Fruit fly (Drosophila melanogaster) whole organism, embryonic: ENCODE results near the gene CG15282.

ENCODE experiments used
- CG11093 ChIP-seq: fragments of 200-800 bp; sonication (Bioruptor generic); IDR thresholded peaks from 3 replicates; pipeline ENCODE4 v1.3.6; 2022; ENCODE audit warnings: missing biosample characterization, missing genetic modification characterization
- CG11696 ChIP-seq: fragments of 200-800 bp; sonication (Bioruptor generic); IDR thresholded peaks from 2 replicates; pipeline ENCODE4 v1.3.6; 2022; ENCODE audit warnings: missing biosample characterization, missing genetic modification characterization
- CG12071 ChIP-seq: fragments of 200-800 bp; sonication (Bioruptor generic); optimal IDR thresholded peaks from 3 replicates; lab custom pipeline; 2018; ENCODE audit warnings: missing biosample characterization, mild to moderate bottlenecking, missing genetic modification characterization
- CG12155 ChIP-seq: fragments of 200-800 bp; sonication (Bioruptor generic); optimal IDR thresholded peaks from 3 replicates; lab custom pipeline; 2016; ENCODE audit warnings: missing biosample characterization, missing genetic modification characterization
- CG13624 ChIP-seq: fragments of 200-800 bp; sonication (Bioruptor generic); optimal IDR thresholded peaks from 2 replicates; lab custom pipeline; 2016; ENCODE audit warnings: missing biosample characterization, missing genetic modification characterization
- CG14441 ChIP-seq: fragments of 200-800 bp; sonication (Bioruptor generic); IDR thresholded peaks from 2 replicates; pipeline ENCODE4 v1.3.6; 2022; ENCODE audit warnings: missing biosample characterization, missing genetic modification characterization
- CG15514 ChIP-seq: fragments of 200-800 bp; sonication (Bioruptor generic); optimal IDR thresholded peaks from 3 replicates; lab custom pipeline; 2017; ENCODE audit warnings: missing biosample characterization, missing genetic modification characterization, mild to moderate bottlenecking, moderate library complexity, missing genetic modification reagents
- CG18476 ChIP-seq: fragments of 200-800 bp; sonication (Bioruptor generic); optimal IDR thresholded peaks from 2 replicates; lab custom pipeline; 2016; ENCODE audit warnings: missing biosample characterization, mild to moderate bottlenecking, missing genetic modification characterization
- CG2129 ChIP-seq: fragments of 200-800 bp; sonication (Bioruptor generic); IDR thresholded peaks from 2 replicates; pipeline ENCODE4 v1.3.6; 2022; ENCODE audit warnings: missing biosample characterization, missing genetic modification characterization; ENCODE audit not compliant: partially characterized antibody
- CG31388 ChIP-seq: fragments of 200-800 bp; sonication (Bioruptor generic); optimal IDR thresholded peaks from 2 replicates; lab custom pipeline; 2016; ENCODE audit warnings: missing biosample characterization, missing genetic modification characterization
- CG3281 ChIP-seq: fragments of 200-800 bp; sonication (Bioruptor generic); optimal IDR thresholded peaks from 3 replicates; lab custom pipeline; 2017; ENCODE audit warnings: missing biosample characterization, mild to moderate bottlenecking, missing genetic modification characterization
- CG34422 ChIP-seq: fragments of 200-800 bp; sonication (Bioruptor generic); IDR thresholded peaks from 3 replicates; pipeline ENCODE4 v1.3.6; 2022; ENCODE audit warnings: missing biosample characterization, missing genetic modification characterization
- CG4707 ChIP-seq: fragments of 200-800 bp; sonication (Bioruptor generic); optimal IDR thresholded peaks from 2 replicates; lab custom pipeline; 2018; ENCODE audit warnings: missing biosample characterization, mild to moderate bottlenecking, missing genetic modification characterization, moderate library complexity
- CG6175 ChIP-seq: fragments of 200-800 bp; sonication (Bioruptor generic); IDR thresholded peaks from 3 replicates; pipeline ENCODE4 v1.3.6; 2022; ENCODE audit warnings: missing biosample characterization, missing genetic modification characterization
- CG6689 ChIP-seq: fragments of 200-800 bp; sonication (Bioruptor generic); IDR thresholded peaks from 2 replicates; pipeline ENCODE4 v1.3.6; 2022; ENCODE audit warnings: missing biosample characterization, missing genetic modification characterization
- CG8478 ChIP-seq: fragments of >200 bp; optimal IDR thresholded peaks from 2 replicates; lab custom pipeline; 2018
- CG9437 ChIP-seq: fragments of 200-800 bp; sonication (Bioruptor generic); optimal IDR thresholded peaks from 2 replicates; lab custom pipeline; 2018; ENCODE audit warnings: missing biosample characterization, mild to moderate bottlenecking, missing genetic modification characterization
- D19A ChIP-seq: fragments of 200-800 bp; optimal IDR thresholded peaks from 3 replicates; lab custom pipeline; 2019; ENCODE audit warnings: missing biosample characterization, mild to moderate bottlenecking, missing genetic modification characterization, moderate library complexity
- Dll ChIP-seq: fragments of 200-800 bp; sonication (Bioruptor generic); IDR thresholded peaks from 4 replicates; pipeline ENCODE4 v1.3.6; 2022; ENCODE audit warnings: missing biosample characterization, missing genetic modification characterization; ENCODE audit not compliant: partially characterized antibody
- Hr3 ChIP-seq: fragments of 200-800 bp; sonication (Bioruptor generic); optimal IDR thresholded peaks from 3 replicates; lab custom pipeline; 2016; ENCODE audit warnings: missing biosample characterization, missing genetic modification characterization
- Kr ChIP-seq: fragments of 200-800 bp; sonication (Bioruptor generic); optimal IDR thresholded peaks from 2 replicates; lab custom pipeline; 2017; ENCODE audit warnings: missing biosample characterization, mild to moderate bottlenecking, missing genetic modification characterization
- Rx ChIP-seq: fragments of 200-800 bp; sonication (Bioruptor generic); IDR thresholded peaks from 2 replicates; pipeline ENCODE4 v1.3.6; 2022; ENCODE audit warnings: missing biosample characterization, missing genetic modification characterization
- Sin3A ChIP-seq: fragments of >200 bp; optimal IDR thresholded peaks from 2 replicates; lab custom pipeline; 2018
- Sry-δ ChIP-seq: fragments of 200-800 bp; sonication (Bioruptor generic); optimal IDR thresholded peaks from 2 replicates; lab custom pipeline; 2016; ENCODE audit warnings: missing biosample characterization, missing genetic modification characterization
- ac ChIP-seq: fragments of 200-800 bp; sonication (Bioruptor generic); optimal IDR thresholded peaks from 3 replicates; lab custom pipeline; 2017; ENCODE audit warnings: missing biosample characterization, mild to moderate bottlenecking, missing genetic modification characterization
- ap ChIP-seq: fragments of 200-800 bp; sonication (Bioruptor generic); IDR thresholded peaks from 2 replicates; pipeline ENCODE4 v1.3.6; 2022; ENCODE audit warnings: missing biosample characterization, missing genetic modification characterization
- ara ChIP-seq: fragments of 200-800 bp; sonication (Bioruptor generic); IDR thresholded peaks from 2 replicates; pipeline ENCODE4 v1.3.6; 2022; ENCODE audit warnings: missing biosample characterization, missing genetic modification characterization
- ato ChIP-seq: fragments of 200-800 bp; sonication (Bioruptor generic); IDR thresholded peaks from 2 replicates; pipeline ENCODE4 v1.3.6; 2022; ENCODE audit warnings: missing biosample characterization, missing genetic modification characterization; ENCODE audit not compliant: partially characterized antibody
- bbx ChIP-seq: fragments of 200-800 bp; sonication (Bioruptor generic); IDR thresholded peaks from 2 replicates; pipeline ENCODE4 v1.3.6; 2022; ENCODE audit warnings: missing biosample characterization, missing genetic modification characterization; ENCODE audit not compliant: partially characterized antibody
- chn ChIP-seq: fragments of 200-800 bp; sonication (Bioruptor generic); optimal IDR thresholded peaks from 2 replicates; lab custom pipeline; 2016; ENCODE audit warnings: missing biosample characterization, missing genetic modification characterization
- crp ChIP-seq, 2 experiments: fragments of 200-800 bp; sonication (Bioruptor generic); optimal IDR thresholded peaks; 2 replicates in 1 of 2; 3 replicates in 1 of 2; lab custom pipeline; 2017; ENCODE audit warnings: missing biosample characterization in 2 of 2, missing genetic modification characterization in 2 of 2, mild to moderate bottlenecking in 1 of 2, moderate library complexity in 1 of 2
- danr ChIP-seq: fragments of 200-800 bp; sonication (Bioruptor generic); IDR thresholded peaks from 2 replicates; pipeline ENCODE4 v1.3.6; 2022; ENCODE audit warnings: missing biosample characterization, missing genetic modification characterization
- dm ChIP-seq: fragments of 200-800 bp; sonication (Bioruptor generic); optimal IDR thresholded peaks from 3 replicates; lab custom pipeline; 2016; ENCODE audit warnings: missing biosample characterization, missing genetic modification characterization
- gcm2 ChIP-seq: fragments of 200-800 bp; sonication (Bioruptor generic); optimal IDR thresholded peaks from 2 replicates; lab custom pipeline; 2016; ENCODE audit warnings: missing biosample characterization, missing genetic modification characterization
- gem ChIP-seq: fragments of 200-800 bp; sonication (Bioruptor generic); optimal IDR thresholded peaks from 2 replicates; lab custom pipeline; 2019; ENCODE audit warnings: missing biosample characterization, mild to moderate bottlenecking, missing genetic modification characterization, moderate library complexity
- her ChIP-seq: fragments of 200-800 bp; sonication (Bioruptor generic); optimal IDR thresholded peaks from 2 replicates; lab custom pipeline; 2016; ENCODE audit warnings: missing biosample characterization, missing genetic modification characterization
- hth ChIP-seq: fragments of >200 bp; optimal IDR thresholded peaks from 2 replicates; lab custom pipeline; 2017; ENCODE audit warnings: inconsistent platforms
- ind ChIP-seq: fragments of 200-800 bp; sonication (Bioruptor generic); optimal IDR thresholded peaks from 3 replicates; lab custom pipeline; 2016; ENCODE audit warnings: missing biosample characterization, missing genetic modification characterization
- ken ChIP-seq: fragments of 200-800 bp; sonication (Bioruptor generic); IDR thresholded peaks from 3 replicates; pipeline ENCODE4 v1.3.6; 2022; ENCODE audit warnings: missing biosample characterization, missing genetic modification characterization
- klu ChIP-seq: fragments of 200-800 bp; sonication (Bioruptor generic); IDR thresholded peaks from 2 replicates; pipeline ENCODE4 v1.3.6; 2022; ENCODE audit warnings: missing biosample characterization, missing genetic modification characterization
- nom ChIP-seq: fragments of 200-800 bp; sonication (Bioruptor generic); optimal IDR thresholded peaks from 2 replicates; lab custom pipeline; 2017; ENCODE audit warnings: missing biosample characterization, missing genetic modification characterization, mild to moderate bottlenecking, moderate library complexity, missing genetic modification reagents
- oc ChIP-seq: fragments of 200-800 bp; sonication (Bioruptor generic); optimal IDR thresholded peaks from 2 replicates; lab custom pipeline; 2018; ENCODE audit warnings: missing biosample characterization, mild to moderate bottlenecking, missing genetic modification characterization, moderate library complexity
- onecut ChIP-seq: fragments of 200-800 bp; sonication (Bioruptor generic); IDR thresholded peaks from 2 replicates; pipeline ENCODE4 v1.3.6; 2022; ENCODE audit warnings: missing biosample characterization, missing genetic modification characterization
- pan ChIP-seq, 4 experiments: fragments of >200 bp in 3 of 4; fragments of 200-800 bp in 1 of 4; sonication (Bioruptor generic) in 1 of 4; optimal IDR thresholded peaks in 3 of 4; IDR thresholded peaks in 1 of 4; 2 replicates each; pipeline versions ENCODE4 v1.3.6 to Lab custom; 2017 to 2022; ENCODE audit warnings: missing biosample characterization in 2 of 4, missing genetic modification characterization in 2 of 4, mixed read lengths in 1 of 4
- salm ChIP-seq: fragments of 200-800 bp; sonication (Bioruptor generic); optimal IDR thresholded peaks from 2 replicates; lab custom pipeline; 2018; ENCODE audit warnings: missing biosample characterization, mild to moderate bottlenecking, missing genetic modification characterization
- trh ChIP-seq: fragments of 200-800 bp; sonication (Bioruptor generic); optimal IDR thresholded peaks from 2 replicates; lab custom pipeline; 2016; ENCODE audit warnings: missing biosample characterization, missing genetic modification characterization
- unc-4 ChIP-seq: fragments of 200-800 bp; sonication (Bioruptor generic); IDR thresholded peaks from 2 replicates; pipeline ENCODE4 v1.3.6; 2022; ENCODE audit warnings: missing biosample characterization, missing genetic modification characterization; ENCODE audit not compliant: partially characterized antibody
- wek ChIP-seq: fragments of 200-800 bp; sonication (Bioruptor generic); optimal IDR thresholded peaks from 3 replicates; lab custom pipeline; 2018; ENCODE audit warnings: missing biosample characterization, mild to moderate bottlenecking, missing genetic modification characterization, moderate library complexity
- wor ChIP-seq: fragments of 200-800 bp; sonication (Bioruptor generic); IDR thresholded peaks from 2 replicates; pipeline ENCODE4 v1.3.6; 2022; ENCODE audit warnings: missing biosample characterization, missing genetic modification characterization

CG15282 gene

DNA sequence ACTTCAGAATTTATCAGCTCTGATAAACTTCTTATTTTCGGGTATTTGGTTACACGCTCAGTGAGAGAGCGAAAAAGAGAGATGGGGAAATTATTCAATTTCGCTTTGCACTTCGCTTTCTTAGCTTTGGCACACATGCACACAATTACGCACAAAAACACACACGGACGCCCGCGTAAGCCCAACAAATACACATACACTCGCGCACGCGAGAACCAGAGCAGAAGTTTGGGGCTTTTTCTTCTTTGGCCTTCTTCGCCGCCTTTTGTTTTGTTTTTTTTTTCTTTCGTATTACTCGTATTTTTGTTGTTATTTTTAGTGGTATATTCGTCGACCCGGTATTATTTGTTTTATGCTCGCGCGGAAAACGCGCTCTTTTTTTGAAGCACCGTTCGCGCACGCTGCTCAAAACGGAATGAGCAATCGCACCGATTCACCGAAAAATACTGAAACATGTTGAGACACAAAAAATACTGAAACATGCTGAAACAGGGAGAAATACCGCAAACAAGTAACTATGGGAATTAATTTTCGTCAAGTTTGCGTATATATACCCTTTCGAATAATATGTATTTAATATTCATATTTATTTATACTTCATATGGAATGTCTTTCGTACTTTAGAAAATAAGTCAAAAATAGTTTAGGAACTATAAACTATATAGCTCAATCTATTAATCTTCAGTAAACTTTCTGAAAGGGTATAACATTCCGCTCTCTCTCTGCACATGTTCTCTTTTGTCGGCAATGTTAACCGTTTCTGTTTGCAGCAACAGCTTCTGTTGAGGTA is 23.2 kb upstream of the CG15282 start, which contains the start of gene osp (continued):
- TF ChIP-seq Hr3 (GFP tag; lab: Kevin White, UChicago), result peak; percentile 97
- TF ChIP-seq onecut (GFP tag; lab: Robert Waterston, UW), result peak; percentile 97
- TF ChIP-seq CG6175 (GFP tag; lab: Robert Waterston, UW), result peak; percentile 95
- TF ChIP-seq Kr (GFP tag; lab: Kevin White, UChicago), result peak; percentile 13
- peak; percentile 83 for TF ChIP-seq CG4707
- peak; percentile 97 for TF ChIP-seq wor (GFP tag; lab: Robert Waterston, UW)
- peak; percentile 99 for TF ChIP-seq ap (GFP tag; lab: Robert Waterston, UW)
- TF ChIP-seq gem (tag; lab: Kevin White, UChicago), result peak; percentile 100
- peak; percentile 95 for TF ChIP-seq Rx (GFP tag; lab: Robert Waterston, UW)
- TF ChIP-seq Sin3A (lab: Kevin White, UChicago), result no peak
- peak; percentile 95 for TF ChIP-seq CG12155
- TF ChIP-seq ind (GFP tag; lab: Kevin White, UChicago), result peak; percentile 96
- peak; percentile 68; the same call in 1 of the 2 replicates for TF ChIP-seq bbx (GFP tag; lab: Robert Waterston, UW)
- peak; percentile 99 for TF ChIP-seq oc
- TF ChIP-seq gcm2, result peak; percentile 87
- TF ChIP-seq CG8478 (lab: Kevin White, UChicago), result no peak
- TF ChIP-seq danr (GFP tag; lab: Robert Waterston, UW), result peak; percentile 97
- TF ChIP-seq CG2129 (GFP tag; lab: Robert Waterston, UW), result no peak
- TF ChIP-seq salm, result peak; percentile 99
- TF ChIP-seq CG11696, result peak; percentile 96
- peak; percentile 97 for TF ChIP-seq CG18476 (GFP tag; lab: Kevin White, UChicago)
- TF ChIP-seq dm, result peak; percentile 38
- peak; percentile 85 for TF ChIP-seq CG13624 (GFP tag; lab: Kevin White, UChicago)
- TF ChIP-seq CG31388, result peak; percentile 96
- peak; percentile 98 for TF ChIP-seq CG14441 (GFP tag; lab: Robert Waterston, UW)
- TF ChIP-seq her, result peak; percentile 35
- TF ChIP-seq klu (GFP tag; lab: Robert Waterston, UW), result peak; percentile 95
- peak; percentile 93 for TF ChIP-seq CG9437 (GFP tag; lab: Kevin White, UChicago)
- TF ChIP-seq ato (GFP tag; lab: Robert Waterston, UW), result no peak
- peak; percentile 97 for TF ChIP-seq CG11093 (GFP tag; lab: Robert Waterston, UW)
- no peak for TF ChIP-seq pan (optimal IDR thresholded peaks at IDR 0.05; lab: Kevin White, UChicago)
- peak in 1 of 2 experiments; percentile 100 for TF ChIP-seq pan (GFP tag; optimal IDR thresholded peaks at IDR 0.05 in 1 of 2, IDR thresholded peaks at IDR 0.05 in 1 of 2)
- TF ChIP-seq unc-4 (GFP tag; lab: Robert Waterston, UW), result no peak; the same call in 1 of the 2 replicates
- peak; percentile 85 for TF ChIP-seq chn (GFP tag; lab: Kevin White, UChicago)
- TF ChIP-seq ara (GFP tag; lab: Robert Waterston, UW), result peak; percentile 98
- peak; percentile 92 for TF ChIP-seq CG15514 (GFP tag; lab: Kevin White, UChicago)
- TF ChIP-seq trh (GFP tag; lab: Kevin White, UChicago), result peak; percentile 92
- TF ChIP-seq crp (GFP tag; optimal IDR thresholded peaks at IDR 0.05; lab: Kevin White, UChicago), result peak in 1 of 2 experiments; percentile 68
- TF ChIP-seq ken, result peak; percentile 96
- peak; percentile 34; the same call in 1 of the 4 replicates for TF ChIP-seq Dll (GFP tag; lab: Robert Waterston, UW)
- peak; percentile 100 for TF ChIP-seq D19A (tag; lab: Kevin White, UChicago)
- TF ChIP-seq CG34422 (GFP tag; lab: Robert Waterston, UW), result peak; percentile 99
- peak; percentile 95 for TF ChIP-seq nom (GFP tag; lab: Kevin White, UChicago)
- TF ChIP-seq hth (lab: Kevin White, UChicago), result no peak
- TF ChIP-seq CG6689 (GFP tag; lab: Robert Waterston, UW), result peak; percentile 99
- TF ChIP-seq wek (GFP tag; lab: Kevin White, UChicago), result peak; percentile 84
- peak; percentile 61 for TF ChIP-seq ac
- TF ChIP-seq CG12071 (GFP tag; lab: Kevin White, UChicago), result peak; percentile 95
- peak; percentile 33 for TF ChIP-seq Sry-δ (GFP tag; lab: Kevin White, UChicago)
- TF ChIP-seq CG3281 (GFP tag; lab: Kevin White, UChicago), result peak; percentile 97
